Fruit fly (Drosophila melanogaster) whole organism, larva: ENCODE results near the gene CG10973.

Source experiments
- noc ChIP-seq: fragments of 200-800 bp; sonication (Bioruptor generic); optimal IDR thresholded peaks from 3 replicates; lab custom pipeline; 2019; ENCODE audit warnings: missing biosample characterization, mild to moderate bottlenecking, missing genetic modification characterization, moderate library complexity

CG10973 gene

dm6 chr3L:12716661-12717060, 37.9 kb downstream of the CG10973 start:
- no peak for TF ChIP-seq noc (tag; lab: Kevin White, UChicago)

dm6 chr3L:12714588-12715196, 39.9 kb downstream of the CG10973 start:
- TF ChIP-seq noc (tag; lab: Kevin White, UChicago): no peak

- no peak for TF ChIP-seq noc (tag; lab: Kevin White, UChicago)
These were observed 43.2 kb downstream of the CG10973 start for dm6 chr3L:12711418-12711817.

dm6 chr3L:12706456-12706855, 48.1 kb downstream of the CG10973 start:
- no peak for TF ChIP-seq noc (tag; lab: Kevin White, UChicago)

dm6 chr3L:12705377-12705776, 49.2 kb downstream of the CG10973 start:
- TF ChIP-seq noc (tag; lab: Kevin White, UChicago): no peak

- TF ChIP-seq noc (tag; lab: Kevin White, UChicago): no peak
These were observed 50.2 kb downstream of the CG10973 start for dm6 chr3L:12704335-12704734.

- no peak for TF ChIP-seq noc (tag; lab: Kevin White, UChicago)
These were observed 51.0 kb downstream of the CG10973 start for dm6 chr3L:12703451-12704020.
